Worm (Caenorhabditis elegans) whole organism, L2 larva: Measurements from ENCODE around the gene T07H8.11.

ENCODE experiments used
- F13H6.1 ChIP-seq: sonication (generic microtip); optimal IDR thresholded peaks from 2 replicates; lab custom pipeline; 2016; ENCODE audit warnings: missing genetic modification characterization, missing compliant biosample characterization
- R02D3.7 ChIP-seq: fragments of 150-350 bp; optimal IDR thresholded peaks from 2 replicates; lab custom pipeline; 2014; ENCODE audit warnings: missing biosample characterization, missing genetic modification characterization
- ZK546.5 ChIP-seq: sonication (generic microtip); optimal IDR thresholded peaks from 2 replicates; lab custom pipeline; 2017; ENCODE audit warnings: missing biosample characterization, missing genetic modification characterization
- aly-2 ChIP-seq: fragments of 150-350 bp; optimal IDR thresholded peaks from 2 replicates; lab custom pipeline; 2014; ENCODE audit warnings: missing biosample characterization, missing genetic modification characterization
- blmp-1 ChIP-seq: sonication (generic microtip); optimal IDR thresholded peaks from 2 replicates; lab custom pipeline; 2017; ENCODE audit warnings: missing genetic modification characterization, mild to moderate bottlenecking, missing compliant biosample characterization, antibody characterized with exemption, moderate library complexity; ENCODE audit not compliant: insufficient read depth
- ceh-16 ChIP-seq: fragments of 150-350 bp; optimal IDR thresholded peaks from 2 replicates; lab custom pipeline; 2014; ENCODE audit warnings: missing biosample characterization, missing genetic modification characterization
- ceh-82 ChIP-seq: fragments of 150-350 bp; optimal IDR thresholded peaks from 2 replicates; lab custom pipeline; 2014; ENCODE audit warnings: missing biosample characterization, missing genetic modification characterization
- crh-2 ChIP-seq: sonication (generic microtip); optimal IDR thresholded peaks from 2 replicates; lab custom pipeline; 2017; ENCODE audit warnings: missing biosample characterization, missing genetic modification characterization
- dmd-4 ChIP-seq: sonication (generic microtip); optimal IDR thresholded peaks from 2 replicates; lab custom pipeline; 2017; ENCODE audit warnings: missing biosample characterization, missing genetic modification characterization
- egl-27 ChIP-seq: sonication (generic microtip); optimal IDR thresholded peaks from 3 replicates; lab custom pipeline; 2017; ENCODE audit warnings: missing biosample characterization, missing genetic modification reagents, missing genetic modification characterization
- elt-1 ChIP-seq: fragments of 150-350 bp; optimal IDR thresholded peaks from 2 replicates; lab custom pipeline; 2014; ENCODE audit warnings: missing biosample characterization, missing genetic modification characterization
- elt-3 ChIP-seq: sonication (generic microtip); optimal IDR thresholded peaks from 2 replicates; lab custom pipeline; 2017; ENCODE audit warnings: missing biosample characterization, missing genetic modification characterization
- fos-1 ChIP-seq: fragments of 150-350 bp; optimal IDR thresholded peaks from 2 replicates; lab custom pipeline; 2014; ENCODE audit warnings: missing biosample characterization, missing genetic modification characterization
- lin-11 ChIP-seq: fragments of 150-350 bp; sonication (generic microtip); optimal IDR thresholded peaks from 2 replicates; lab custom pipeline; 2014; ENCODE audit warnings: missing biosample characterization, missing genetic modification characterization, inconsistent platforms, mixed read lengths
- lin-13 ChIP-seq: fragments of 150-350 bp; optimal IDR thresholded peaks from 2 replicates; lab custom pipeline; 2014; ENCODE audit warnings: missing biosample characterization, missing genetic modification reagents, missing genetic modification characterization
- lin-39 ChIP-seq: fragments of 150-350 bp; optimal IDR thresholded peaks from 2 replicates; lab custom pipeline; 2014; ENCODE audit warnings: missing biosample characterization, missing genetic modification reagents, missing genetic modification characterization
- mab-5 ChIP-seq: fragments of 150-350 bp; optimal IDR thresholded peaks from 2 replicates; lab custom pipeline; 2014; ENCODE audit warnings: missing biosample characterization, missing genetic modification characterization
- nhr-11 ChIP-seq: fragments of 150-350 bp; optimal IDR thresholded peaks from 2 replicates; lab custom pipeline; 2014; ENCODE audit warnings: missing biosample characterization, missing genetic modification characterization
- nhr-12 ChIP-seq: fragments of 150-350 bp; optimal IDR thresholded peaks from 2 replicates; lab custom pipeline; 2014; ENCODE audit warnings: missing biosample characterization, missing genetic modification characterization
- nhr-129 ChIP-seq: fragments of 150-350 bp; optimal IDR thresholded peaks from 2 replicates; lab custom pipeline; 2014; ENCODE audit warnings: missing biosample characterization, missing genetic modification characterization
- nhr-21 ChIP-seq: fragments of 150-350 bp; optimal IDR thresholded peaks from 2 replicates; lab custom pipeline; 2014; ENCODE audit warnings: missing biosample characterization, missing genetic modification characterization
- nhr-23 ChIP-seq: fragments of 150-350 bp; optimal IDR thresholded peaks from 2 replicates; lab custom pipeline; 2014; ENCODE audit warnings: missing biosample characterization, missing genetic modification reagents, missing genetic modification characterization
- nhr-6 ChIP-seq: fragments of 150-350 bp; optimal IDR thresholded peaks from 2 replicates; lab custom pipeline; 2014; ENCODE audit warnings: missing biosample characterization, missing genetic modification characterization
- nhr-77 ChIP-seq: fragments of 150-350 bp; optimal IDR thresholded peaks from 2 replicates; lab custom pipeline; 2014; ENCODE audit warnings: missing biosample characterization, missing genetic modification characterization
- peb-1 ChIP-seq: fragments of 150-350 bp; optimal IDR thresholded peaks from 2 replicates; lab custom pipeline; 2014; ENCODE audit warnings: missing biosample characterization, missing genetic modification characterization
- skn-1 ChIP-seq: sonication (generic microtip); optimal IDR thresholded peaks from 2 replicates; lab custom pipeline; 2017; ENCODE audit warnings: missing biosample characterization, missing genetic modification characterization
- sma-3 ChIP-seq: sonication (generic microtip); optimal IDR thresholded peaks from 2 replicates; lab custom pipeline; 2016; ENCODE audit warnings: missing genetic modification reagents, missing genetic modification characterization, missing compliant biosample characterization
- unc-55 ChIP-seq: fragments of 150-350 bp; sonication (generic microtip); optimal IDR thresholded peaks from 3 replicates; lab custom pipeline; 2014; ENCODE audit warnings: missing biosample characterization, missing genetic modification reagents, missing genetic modification characterization
- unc-62 ChIP-seq: fragments of 150-350 bp; optimal IDR thresholded peaks from 2 replicates; lab custom pipeline; 2014; ENCODE audit warnings: missing biosample characterization, missing genetic modification reagents, missing genetic modification characterization

The T07H8.11 gene

DNA sequence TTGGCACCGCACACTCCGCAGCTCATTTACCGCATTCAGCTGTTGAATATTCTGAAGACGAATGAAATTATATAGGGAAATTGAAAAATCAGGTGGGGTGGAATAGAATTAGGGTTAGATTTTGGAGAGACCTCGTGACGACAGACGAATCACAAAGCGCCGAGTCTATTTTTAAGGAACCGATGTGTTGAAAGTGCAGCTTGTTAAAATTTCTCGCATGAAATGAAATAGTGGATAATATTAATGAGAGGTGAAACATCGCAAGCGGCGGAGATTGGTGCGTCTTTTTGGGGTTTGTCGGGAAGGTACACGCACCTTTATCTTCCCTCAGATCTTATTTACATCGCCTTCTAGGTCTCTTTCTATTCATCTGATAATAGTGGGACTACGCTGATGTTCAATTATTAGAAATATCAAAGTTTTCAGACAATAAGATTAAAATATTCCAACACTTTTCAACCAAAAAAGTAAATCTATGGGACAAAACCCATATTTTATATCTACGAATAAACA lies 38.5 kb upstream of the T07H8.11 start, which contains the start of gene nhr-140:
nhr-140 (minus strand) TSS at position 51 of the 513 bp plus-strand sequence.
- TF ChIP-seq ZK546.5 (tag; lab: Kevin White, UChicago): no peak
- no peak for TF ChIP-seq lin-11 (tag; lab: Kevin White, UChicago)
- no peak for TF ChIP-seq sma-3
- no peak for TF ChIP-seq dmd-4 (tag; lab: Kevin White, UChicago)
- no peak for TF ChIP-seq nhr-21 (tag; lab: Kevin White, UChicago)
- no peak for TF ChIP-seq mab-5
- TF ChIP-seq skn-1: no peak
- TF ChIP-seq nhr-12 (tag; lab: Kevin White, UChicago): no peak
- TF ChIP-seq nhr-129 (tag; lab: Kevin White, UChicago): no peak
- TF ChIP-seq nhr-6: no peak
- no peak for TF ChIP-seq peb-1 (tag; lab: Kevin White, UChicago)
- TF ChIP-seq aly-2 (tag; lab: Kevin White, UChicago): no peak
- no peak for TF ChIP-seq ceh-16
- TF ChIP-seq nhr-23 (tag; lab: Kevin White, UChicago): no peak
- TF ChIP-seq ceh-82 (tag; lab: Kevin White, UChicago): no peak
- no peak for TF ChIP-seq lin-39 (tag; lab: Kevin White, UChicago)
- TF ChIP-seq unc-55 (GFP tag; lab: Kevin White, UChicago): no peak
- TF ChIP-seq, all 48 proteins: peak for 0

DNA sequence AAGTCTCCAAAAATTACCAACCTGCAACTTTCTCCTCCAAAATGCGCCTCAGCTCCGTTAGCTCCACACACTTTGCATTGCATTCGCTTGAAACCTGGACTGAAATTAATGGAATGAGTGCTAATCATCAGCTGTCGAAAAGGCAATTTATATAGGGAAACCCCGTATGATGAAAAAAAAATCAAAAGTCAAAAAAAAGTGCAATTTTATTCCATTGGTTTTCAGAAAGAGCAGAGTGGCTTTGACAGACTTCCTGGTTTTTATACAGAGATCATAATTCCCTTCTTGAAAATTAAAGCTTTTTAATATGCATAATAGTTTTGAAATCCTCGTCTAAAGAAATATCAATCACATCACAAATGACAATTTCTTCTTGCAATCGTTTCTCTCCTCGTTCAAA lies 36.5 kb upstream of the T07H8.11 start, which contains the start of gene nhr-139:
nhr-139 (minus strand) TSS at position 101 of the 400 bp plus-strand sequence.
- TF ChIP-seq fos-1 (tag; lab: Kevin White, UChicago) (no peak), F13H6.1 (tag; lab: Kevin White, UChicago) (no peak), nhr-21 (tag; lab: Kevin White, UChicago) (no peak), nhr-11 (no peak), ceh-82 (tag; lab: Kevin White, UChicago) (no peak), elt-3 (tag; lab: Kevin White, UChicago) (no peak)

DNA sequence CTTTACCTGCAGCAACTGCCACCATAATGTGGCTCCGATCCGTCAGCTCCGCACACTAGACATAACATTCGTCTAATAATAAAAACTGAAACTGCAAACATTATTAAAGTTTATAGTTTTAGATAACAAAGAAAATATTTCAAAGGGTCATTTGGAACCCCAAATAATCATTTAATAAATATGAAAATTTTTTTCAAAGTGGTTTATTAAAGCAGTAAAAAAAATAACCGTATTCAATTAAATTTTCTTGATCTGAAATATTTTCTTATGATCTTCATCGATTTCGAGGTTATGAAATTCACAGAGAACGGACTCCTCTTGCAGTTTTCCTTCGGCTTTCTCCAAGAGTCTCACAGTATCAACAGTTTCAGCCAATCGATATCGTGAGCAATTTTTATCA lies 34.7 kb upstream of the T07H8.11 start, which contains the start of gene nhr-163:
nhr-163 (minus strand) TSS at position 101 of the 400 bp plus-strand sequence.
- no peak for TF ChIP-seq lin-11 (tag; lab: Kevin White, UChicago)
- TF ChIP-seq, all 48 proteins: peak for 0

DNA sequence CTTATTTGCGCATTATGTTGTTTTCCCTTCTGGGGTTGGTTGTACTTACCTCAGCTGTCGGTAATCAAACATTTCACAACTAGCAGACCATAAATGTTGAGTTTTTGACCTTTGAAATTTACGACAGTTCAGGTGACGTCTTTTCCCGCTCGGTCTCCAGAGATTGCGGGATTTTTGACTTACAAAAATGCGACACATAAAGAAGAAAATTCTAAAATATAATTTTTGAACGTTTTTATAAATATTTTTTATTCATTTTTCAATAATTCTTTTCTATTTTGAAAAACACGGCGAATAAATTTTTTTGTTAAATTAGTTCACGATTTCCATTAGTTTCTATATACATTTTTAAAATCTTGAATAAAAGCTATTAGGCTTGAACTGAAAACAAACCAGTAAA lies 31.6 kb upstream of the T07H8.11 start, which contains the start of gene nhr-161:
nhr-161 (minus strand) TSS at position 101 of the 400 bp plus-strand sequence.
- TF ChIP-seq sma-3 (no peak), peb-1 (tag; lab: Kevin White, UChicago) (no peak), lin-13 (GFP tag; lab: Kevin White, UChicago) (no peak), F13H6.1 (tag; lab: Kevin White, UChicago) (no peak), unc-62 (GFP tag; lab: Kevin White, UChicago) (no peak), elt-1 (tag; lab: Kevin White, UChicago) (no peak), nhr-77 (tag; lab: Kevin White, UChicago) (no peak), egl-27 (tag; lab: Kevin White, UChicago) (no peak), crh-2 (no peak), nhr-11 (no peak), lin-11 (tag; lab: Kevin White, UChicago) (no peak), elt-3 (tag; lab: Kevin White, UChicago) (no peak), nhr-6 (no peak)
- TF ChIP-seq, all 48 proteins: peak for 0

DNA sequence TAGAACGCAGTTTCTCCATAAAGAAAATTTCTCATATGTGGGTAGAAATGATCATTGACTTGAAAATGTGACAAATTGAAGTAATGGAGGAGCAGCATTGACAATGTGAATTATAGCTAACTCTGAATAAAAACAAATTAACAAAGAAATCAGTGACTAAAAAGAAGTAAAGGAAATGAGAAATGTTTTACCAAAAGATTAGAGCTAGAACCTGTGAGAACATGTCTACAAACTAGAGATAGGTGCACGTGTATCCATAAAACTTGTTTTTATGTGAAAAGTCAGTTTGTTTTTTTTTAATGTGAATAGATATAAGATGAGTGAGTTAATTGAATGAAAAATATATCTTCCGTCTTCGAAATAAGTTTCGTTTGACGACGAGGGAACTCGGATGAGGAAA lies 27.8 kb upstream of the T07H8.11 start, which contains the start of gene sre-12:
sre-12 (minus strand) TSS at position 101 of the 400 bp plus-strand sequence.
- no peak for TF ChIP-seq R02D3.7
- TF ChIP-seq blmp-1: no peak
- TF ChIP-seq mab-5: no peak
- no peak for TF ChIP-seq ceh-16

DNA sequence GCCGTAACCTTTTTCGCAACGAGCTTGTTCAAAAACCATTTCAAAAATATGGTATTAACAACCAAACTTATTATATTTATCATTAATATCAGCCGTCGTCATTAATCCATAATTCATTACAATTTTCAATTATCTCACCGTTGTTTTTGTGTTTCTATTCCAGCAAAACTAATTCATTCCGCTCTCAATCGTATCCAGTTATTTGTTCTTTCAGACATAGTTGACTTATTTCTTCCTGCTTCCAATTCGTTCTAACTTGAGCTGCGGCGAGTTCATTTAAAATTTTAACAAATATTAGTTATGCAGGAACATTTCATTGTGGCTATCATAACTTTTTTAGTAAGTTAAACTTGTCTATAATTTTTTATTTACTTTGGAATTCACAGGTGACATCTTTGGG lies 24.8 kb upstream of the T07H8.11 start, which contains the start of gene srx-16:
srx-16 (plus strand) TSS at position 301 of the 400 bp plus-strand sequence.
- no peak for TF ChIP-seq elt-3 (tag; lab: Kevin White, UChicago)

DNA sequence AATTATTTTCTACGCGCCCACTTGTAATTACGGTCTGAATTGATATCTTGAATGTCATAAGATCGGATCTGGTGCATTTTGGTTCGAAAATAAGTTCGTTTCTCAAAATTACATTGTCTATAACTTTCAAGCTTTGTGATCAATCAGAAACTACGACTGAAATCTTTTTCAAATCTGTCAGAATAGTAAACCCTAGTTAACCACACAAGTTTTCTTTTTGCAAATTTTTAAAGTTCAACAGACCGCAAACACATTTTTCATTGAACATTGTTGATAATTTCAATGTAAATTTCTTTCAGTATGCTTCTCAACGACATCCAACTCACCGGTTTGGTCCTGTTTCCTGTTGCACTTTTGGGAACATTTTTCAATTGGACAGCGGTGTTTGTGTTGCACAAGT lies 20.4 kb upstream of the T07H8.11 start, which contains the start of gene srx-59:
srx-59 (plus strand) TSS at position 301 of the 400 bp plus-strand sequence.
- no peak for TF ChIP-seq lin-39 (tag; lab: Kevin White, UChicago)
- no peak for TF ChIP-seq unc-62 (GFP tag; lab: Kevin White, UChicago)
